Worm (Caenorhabditis elegans) whole organism, L1 larva: ENCODE results near the gene Y50D7A.1.
A peak's percentile ranks its signal among the peaks of the same experiment; 100 is the strongest.

ENCODE experiments used
- C16A3.4 ChIP-seq: fragments of 150-350 bp; optimal IDR thresholded peaks from 2 replicates; lab custom pipeline; 2014; ENCODE audit warnings: missing biosample characterization, missing genetic modification characterization
- C34B4.2 ChIP-seq: sonication (generic microtip); optimal IDR thresholded peaks from 2 replicates; lab custom pipeline; 2017; ENCODE audit warnings: mild to moderate bottlenecking, missing genetic modification characterization, missing compliant biosample characterization
- ceh-82 ChIP-seq, 3 experiments: fragments of 150-350 bp in 1 of 3; sonication (generic microtip) in 2 of 3; optimal IDR thresholded peaks; 2 replicates each; lab custom pipeline; 2014 to 2017; ENCODE audit warnings: missing biosample characterization in 3 of 3, missing genetic modification characterization in 3 of 3
- efl-1 ChIP-seq, 4 experiments: fragments of 150-350 bp; optimal IDR thresholded peaks in 3 of 4; peaks in 1 of 4; 1 replicate in 1 of 4; 2 replicates in 3 of 4; lab custom pipeline; 2014; ENCODE audit warnings: missing biosample characterization in 2 of 4, missing genetic modification characterization in 2 of 4, missing genetic modification reagents in 2 of 4
- fkh-10 ChIP-seq: sonication (generic microtip); optimal IDR thresholded peaks from 2 replicates; lab custom pipeline; 2017; ENCODE audit warnings: missing biosample characterization, missing genetic modification reagents, missing genetic modification characterization
- fkh-4 ChIP-seq: sonication (generic microtip); optimal IDR thresholded peaks from 2 replicates; lab custom pipeline; 2016; ENCODE audit warnings: missing compliant biosample characterization, missing genetic modification characterization, borderline replicate concordance
- lin-14 ChIP-seq: fragments of 200-800 bp; sonication (Bioruptor generic); optimal IDR thresholded peaks from 2 replicates; lab custom pipeline; 2018; ENCODE audit warnings: mild to moderate bottlenecking, missing genetic modification characterization, moderate library complexity, missing compliant biosample characterization
- pqm-1 ChIP-seq: sonication (generic microtip); optimal IDR thresholded peaks from 3 replicates; lab custom pipeline; 2017; ENCODE audit warnings: missing biosample characterization, missing genetic modification characterization
- unc-30 ChIP-seq: sonication (generic microtip); optimal IDR thresholded peaks from 2 replicates; lab custom pipeline; 2017; ENCODE audit warnings: missing biosample characterization, missing genetic modification characterization

The Y50D7A.1 gene

DNA sequence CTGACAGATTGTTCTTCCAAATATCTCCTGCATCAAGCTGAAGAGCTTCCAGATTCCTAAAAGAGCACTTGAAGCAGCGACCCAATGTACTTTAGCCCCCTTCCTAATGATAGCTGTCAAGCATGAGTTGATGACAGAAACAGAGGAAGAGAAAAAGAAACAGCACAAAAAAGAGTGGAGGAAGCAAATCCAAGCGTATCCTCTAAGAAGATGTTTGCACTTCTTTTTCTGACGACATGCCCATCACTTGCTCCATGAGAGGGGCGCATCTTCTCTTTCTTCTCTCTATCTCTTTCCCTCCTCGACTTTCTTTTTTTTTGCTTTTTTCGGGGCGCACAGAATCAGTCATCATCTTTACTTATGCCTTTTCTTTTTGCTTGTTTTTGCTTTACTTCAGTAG is 67.9 kb downstream of the Y50D7A.1 start:
- TF ChIP-seq lin-14 (GFP tag; lab: Kevin White, UChicago) (peak; percentile 67), fkh-4 (no peak), C34B4.2 (tag; lab: Kevin White, UChicago) (no peak), pqm-1 (tag; lab: Kevin White, UChicago) (no peak), ceh-82 (tag; optimal IDR thresholded peaks at IDR 0.05; lab: Kevin White, UChicago) (peak in 1 of 3 experiments; percentile 58), efl-1 (optimal IDR thresholded peaks at IDR 0.05; lab: Kevin White, UChicago) (no peak), efl-1 (GFP tag; optimal IDR thresholded peaks at IDR 0.05 in 1 of 2; lab: Kevin White, UChicago) (no peak), C16A3.4 (tag; lab: Kevin White, UChicago) (no peak), unc-30 (tag; lab: Kevin White, UChicago) (no peak), fkh-10 (peak; percentile 17)
